Worm (Caenorhabditis elegans) whole organism, L1 larva: ENCODE results near the gene tbx-33.

Source experiments
- ama-1 ChIP-seq: fragments of 150-350 bp; optimal IDR thresholded peaks from 2 replicates; lab custom pipeline; 2014
- fkh-10 ChIP-seq: sonication (generic microtip); optimal IDR thresholded peaks from 2 replicates; lab custom pipeline; 2017; ENCODE audit warnings: missing biosample characterization, missing genetic modification reagents, missing genetic modification characterization
- hlh-17 ChIP-seq: fragments of 200-800 bp; sonication (Bioruptor generic); optimal IDR thresholded peaks from 2 replicates; lab custom pipeline; 2018; ENCODE audit warnings: missing genetic modification characterization, mild to moderate bottlenecking, missing compliant biosample characterization, moderate library complexity, borderline replicate concordance
- irx-1 ChIP-seq: sonication (generic microtip); optimal IDR thresholded peaks from 2 replicates; lab custom pipeline; 2016; ENCODE audit warnings: missing genetic modification characterization, missing compliant biosample characterization
- nhr-28 ChIP-seq: fragments of 150-350 bp; optimal IDR thresholded peaks from 2 replicates; lab custom pipeline; 2014; ENCODE audit warnings: missing biosample characterization, missing genetic modification characterization
- nhr-85 ChIP-seq: sonication (generic microtip); peaks from one replicate; lab custom pipeline; 2016; ENCODE audit warnings: missing genetic modification characterization, inconsistent platforms, missing compliant biosample characterization
- skn-1 ChIP-seq: fragments of 150-350 bp; optimal IDR thresholded peaks from 2 replicates; lab custom pipeline; 2014; ENCODE audit warnings: missing biosample characterization, missing genetic modification characterization
- snu-23 ChIP-seq: sonication (generic microtip); optimal IDR thresholded peaks from 2 replicates; lab custom pipeline; 2016; ENCODE audit warnings: missing genetic modification characterization, missing compliant biosample characterization
- unc-130 ChIP-seq: fragments of 150-350 bp; optimal IDR thresholded peaks from 2 replicates; lab custom pipeline; 2017; ENCODE audit warnings: missing biosample characterization, missing genetic modification characterization, inconsistent platforms
- unc-62 ChIP-seq: fragments of 150-350 bp; optimal IDR thresholded peaks from 2 replicates; lab custom pipeline; 2014; ENCODE audit warnings: missing biosample characterization, missing genetic modification reagents, missing genetic modification characterization
- zag-1 ChIP-seq: fragments of 150-350 bp; optimal IDR thresholded peaks from 2 replicates; lab custom pipeline; 2014; ENCODE audit warnings: missing biosample characterization, missing genetic modification characterization

DNA sequence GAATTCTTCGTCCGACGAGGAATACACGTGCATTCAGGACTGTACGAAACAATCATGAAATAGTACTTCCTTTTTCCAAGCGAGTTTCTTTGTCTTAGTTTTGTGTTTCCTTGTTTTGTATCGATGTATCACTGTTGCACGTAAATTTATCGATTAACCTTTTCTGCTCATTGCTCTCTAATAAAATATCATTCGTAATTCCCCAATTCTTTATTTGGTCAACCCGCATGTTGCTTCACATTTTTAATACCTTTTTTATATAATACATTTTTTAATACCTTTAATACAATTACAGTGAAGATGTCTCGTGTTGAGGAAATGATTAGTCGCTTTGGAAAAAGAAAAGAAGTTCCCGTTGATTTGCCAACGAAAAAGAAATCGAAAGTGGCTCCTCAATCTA, 28.8 kb downstream of the tbx-33 start, which contains the start of gene Y66D12A.1:
- TF ChIP-seq fkh-10 (GFP tag; lab: Kevin White, UChicago) (no peak), snu-23 (GFP tag; lab: Kevin White, UChicago) (no peak), nhr-85 (tag; lab: Kevin White, UChicago) (no peak), zag-1 (tag; lab: Kevin White, UChicago) (no peak), irx-1 (tag; lab: Kevin White, UChicago) (no peak), nhr-28 (tag; lab: Kevin White, UChicago) (no peak), skn-1 (tag; lab: Kevin White, UChicago) (no peak), hlh-17 (no peak), unc-62 (GFP tag; lab: Kevin White, UChicago) (no peak), ama-1 (lab: Kevin White, UChicago) (no peak), unc-130 (no peak)
